Fruit fly (Drosophila melanogaster) whole organism, wandering third instar larva: Measurements from ENCODE around the gene Shawn.

Experiments
- CG32264 ChIP-seq: fragments of 200-800 bp; sonication (Bioruptor generic); optimal IDR thresholded peaks from 2 replicates; lab custom pipeline; 2016; ENCODE audit warnings: missing biosample characterization, missing genetic modification characterization
- CG9705 ChIP-seq: fragments of 200-800 bp; sonication (Bioruptor generic); optimal IDR thresholded peaks from 2 replicates; lab custom pipeline; 2018; ENCODE audit warnings: missing biosample characterization, mild to moderate bottlenecking, missing genetic modification characterization
- CrebA ChIP-seq: fragments of 200-800 bp; sonication (Bioruptor generic); optimal IDR thresholded peaks from 2 replicates; lab custom pipeline; 2016; ENCODE audit warnings: missing biosample characterization, mild to moderate bottlenecking, missing genetic modification characterization, borderline replicate concordance
- Dif ChIP-seq: fragments of 200-275, 200-300 bp; sonication (Bioruptor generic); optimal IDR thresholded peaks from 2 replicates; lab custom pipeline; 2018; ENCODE audit warnings: missing biosample characterization, missing genetic modification characterization; ENCODE audit not compliant: partially characterized antibody
- GATAd ChIP-seq: sonication (Bioruptor generic); optimal IDR thresholded peaks from 2 replicates; lab custom pipeline; 2016; ENCODE audit warnings: missing biosample characterization, missing genetic modification characterization
- HLH106 ChIP-seq: fragments of 200-800 bp; optimal IDR thresholded peaks from 3 replicates; lab custom pipeline; 2019; ENCODE audit warnings: missing biosample characterization, mild to moderate bottlenecking, missing genetic modification characterization, moderate library complexity
- Hnf4 ChIP-seq: fragments of 200-800 bp; sonication (Bioruptor generic); optimal IDR thresholded peaks from 2 replicates; lab custom pipeline; 2016; ENCODE audit warnings: missing biosample characterization, mild to moderate bottlenecking, missing genetic modification characterization
- Hr78 ChIP-seq: fragments of >200 bp; optimal IDR thresholded peaks from 2 replicates; lab custom pipeline; 2017; ENCODE audit warnings: missing biosample characterization, missing genetic modification characterization
- Jra ChIP-seq: sonication (Bioruptor generic); optimal IDR thresholded peaks from 2 replicates; lab custom pipeline; 2016; ENCODE audit warnings: missing biosample characterization, missing genetic modification characterization
- Mio ChIP-seq: sonication (Bioruptor generic); optimal IDR thresholded peaks from 2 replicates; lab custom pipeline; 2016; ENCODE audit warnings: missing biosample characterization, missing genetic modification characterization
- Myc ChIP-seq: fragments of >200 bp; optimal IDR thresholded peaks from 2 replicates; lab custom pipeline; 2017
- OdsH ChIP-seq: fragments of 200-800 bp; sonication (Bioruptor generic); optimal IDR thresholded peaks from 2 replicates; lab custom pipeline; 2016; ENCODE audit warnings: missing biosample characterization, mild to moderate bottlenecking, missing genetic modification characterization
- Rel ChIP-seq, 2 experiments: fragments of 200-800 bp; sonication (Bioruptor generic) in 1 of 2; optimal IDR thresholded peaks; 2 replicates in 1 of 2; 3 replicates in 1 of 2; lab custom pipeline; 2016 to 2019; ENCODE audit warnings: mild to moderate bottlenecking in 2 of 2, missing biosample characterization in 2 of 2, missing genetic modification characterization in 2 of 2, moderate library complexity in 1 of 2
- Sp1 ChIP-seq: fragments of 200-800 bp; sonication (Bioruptor generic); optimal IDR thresholded peaks from 3 replicates; lab custom pipeline; 2019; ENCODE audit warnings: missing biosample characterization, mild to moderate bottlenecking, missing genetic modification characterization, moderate library complexity
- br ChIP-seq: fragments of 200-800 bp; sonication (Bioruptor generic); optimal IDR thresholded peaks from 2 replicates; lab custom pipeline; 2016; ENCODE audit warnings: missing biosample characterization, missing genetic modification characterization
- dl ChIP-seq, 2 experiments: fragments of 175-275, 200-275 bp in 1 of 2; fragments of 200-275 bp in 1 of 2; sonication (Bioruptor generic); optimal IDR thresholded peaks; lab custom pipeline; 2018; ENCODE audit warnings: mild to moderate bottlenecking in 2 of 2, missing biosample characterization in 2 of 2, missing genetic modification characterization in 2 of 2, moderate library complexity in 2 of 2; ENCODE audit not compliant: partially characterized antibody in 2 of 2, insufficient read depth in 1 of 2
- dmrt93B ChIP-seq: fragments of 200-800 bp; sonication (Bioruptor generic); optimal IDR thresholded peaks from 2 replicates; lab custom pipeline; 2018; ENCODE audit warnings: missing biosample characterization, mild to moderate bottlenecking, missing genetic modification characterization
- ey ChIP-seq: fragments of 200-800 bp; sonication (Bioruptor generic); optimal IDR thresholded peaks from 2 replicates; lab custom pipeline; 2016; ENCODE audit warnings: missing biosample characterization, missing genetic modification characterization
- foxo ChIP-seq, 2 experiments: fragments of 200-800 bp; sonication (Bioruptor generic); optimal IDR thresholded peaks; 2 replicates in 1 of 2; 3 replicates in 1 of 2; lab custom pipeline; 2016 to 2017; ENCODE audit warnings: missing biosample characterization in 2 of 2, missing genetic modification characterization in 2 of 2
- fru ChIP-seq: fragments of 200-800 bp; sonication (Bioruptor generic); optimal IDR thresholded peaks from 3 replicates; lab custom pipeline; 2016; ENCODE audit warnings: missing biosample characterization, mild to moderate bottlenecking, missing genetic modification characterization
- h ChIP-seq: fragments of 200-800 bp; sonication (Bioruptor generic); optimal IDR thresholded peaks from 3 replicates; lab custom pipeline; 2016; ENCODE audit warnings: missing biosample characterization, mild to moderate bottlenecking, missing genetic modification characterization
- jim ChIP-seq: fragments of 175-275, 200-325 bp; sonication (Bioruptor generic); optimal IDR thresholded peaks from 2 replicates; lab custom pipeline; 2016; ENCODE audit warnings: missing biosample characterization, mild to moderate bottlenecking, missing genetic modification characterization
- psq ChIP-seq: fragments of 200-800 bp; sonication (Bioruptor generic); optimal IDR thresholded peaks from 3 replicates; lab custom pipeline; 2017; ENCODE audit warnings: missing biosample characterization, mild to moderate bottlenecking, missing genetic modification characterization, moderate library complexity
- rgr ChIP-seq: fragments of 200-800 bp; sonication (Bioruptor generic); optimal IDR thresholded peaks from 3 replicates; lab custom pipeline; 2016; ENCODE audit warnings: missing biosample characterization, mild to moderate bottlenecking, missing genetic modification characterization
- usp ChIP-seq: fragments of >200 bp; optimal IDR thresholded peaks from 2 replicates; lab custom pipeline; 2017; ENCODE audit warnings: missing biosample characterization, missing genetic modification characterization
- woc ChIP-seq: sonication (Bioruptor generic); optimal IDR thresholded peaks from 2 replicates; lab custom pipeline; 2016; ENCODE audit warnings: missing biosample characterization, mild to moderate bottlenecking, missing genetic modification characterization

Gene Shawn

dm6 chrX:19604997-19605396 is 6.3 kb upstream of the Shawn start, which contains the start of gene CG14207:
Gene CG14207, plus strand, starts transcription at chrX:19605199.
- TF ChIP-seq Rel (GFP tag; optimal IDR thresholded peaks at IDR 0.05; lab: Kevin White, UChicago) (no peak), Rel (tag; optimal IDR thresholded peaks at IDR 0.05; lab: Kevin White, UChicago) (peak; percentile 60), dl (GFP tag; optimal IDR thresholded peaks at IDR 0.05; lab: Kevin White, UChicago; ENCODE audit: insufficient read depth in 1 of 2, partially characterized antibody in 2 of 2) (peak in 1 of 2 experiments; percentile 21), fru (peak; percentile 38), Mio (GFP tag; lab: Kevin White, UChicago) (no peak), HLH106 (tag; lab: Kevin White, UChicago) (no peak), br (GFP tag; lab: Kevin White, UChicago) (peak; percentile 39), h (peak; percentile 52), foxo (GFP tag; optimal IDR thresholded peaks at IDR 0.05; lab: Kevin White, UChicago) (peak in 1 of 2 experiments; percentile 25), ey (GFP tag; lab: Kevin White, UChicago) (no peak), dmrt93B (no peak), Hnf4 (GFP tag; lab: Kevin White, UChicago) (peak; percentile 63), CG32264 (GFP tag; lab: Kevin White, UChicago) (no peak), Sp1 (GFP tag; lab: Kevin White, UChicago) (peak; percentile 37), OdsH (GFP tag; lab: Kevin White, UChicago) (peak; percentile 35), rgr (GFP tag; lab: Kevin White, UChicago) (peak; percentile 45), Dif (GFP tag; lab: Kevin White, UChicago) (peak; percentile 11), psq (GFP tag; lab: Kevin White, UChicago) (peak; percentile 43)

dm6 chrX:19605915-19606314 is 5.4 kb upstream of the Shawn start:
- TF ChIP-seq Hr78 (GFP tag; lab: Kevin White, UChicago): no peak

- TF ChIP-seq woc (GFP tag; lab: Kevin White, UChicago): no peak
Measured at dm6 chrX:19606558-19606957, 4.8 kb upstream of the Shawn start.

- no peak for TF ChIP-seq CG9705 (GFP tag; lab: Kevin White, UChicago)
- no peak for TF ChIP-seq jim (GFP tag; lab: Kevin White, UChicago)
- TF ChIP-seq Myc (lab: Kevin White, UChicago): no peak
Measured at dm6 chrX:19606971-19607370, 4.4 kb upstream of the Shawn start.

dm6 chrX:19608042-19608609 is 3.2 kb upstream of the Shawn start:
- TF ChIP-seq usp: no peak
- TF ChIP-seq OdsH (GFP tag; lab: Kevin White, UChicago): peak; percentile 22
- TF ChIP-seq h: peak; percentile 16
- TF ChIP-seq dl (GFP tag; optimal IDR thresholded peaks at IDR 0.05; lab: Kevin White, UChicago; ENCODE audit: insufficient read depth in 1 of 2, partially characterized antibody in 2 of 2): no peak
- TF ChIP-seq ey (GFP tag; lab: Kevin White, UChicago): no peak
- TF ChIP-seq CrebA: no peak
- no peak for TF ChIP-seq br (GFP tag; lab: Kevin White, UChicago)
- TF ChIP-seq Sp1 (GFP tag; lab: Kevin White, UChicago): peak; percentile 2
- peak; percentile 79 for TF ChIP-seq psq (GFP tag; lab: Kevin White, UChicago)

- TF ChIP-seq Sp1 (GFP tag; lab: Kevin White, UChicago) (peak; percentile 59), rgr (GFP tag; lab: Kevin White, UChicago) (peak; percentile 60), GATAd (GFP tag; lab: Kevin White, UChicago) (no peak), CG9705 (GFP tag; lab: Kevin White, UChicago) (peak; percentile 62), Jra (GFP tag; lab: Kevin White, UChicago) (no peak)
Measured at dm6 chrX:19613473-19613872, 2.1 kb downstream of the Shawn start.
